Fruit fly (Drosophila melanogaster) whole organism, embryonic: Measurements from ENCODE around the gene Chd64.

ENCODE experiments used
- Adf1 ChIP-seq: fragments of 200-800 bp; sonication (Bioruptor generic); IDR thresholded peaks from 2 replicates; pipeline ENCODE4 v1.3.6; 2022; ENCODE audit warnings: missing biosample characterization, missing genetic modification characterization
- CG10321 ChIP-seq: fragments of 200-800 bp; sonication (Bioruptor generic); IDR thresholded peaks from 2 replicates; pipeline ENCODE4 v1.3.6; 2022; ENCODE audit warnings: missing biosample characterization, missing genetic modification characterization
- CG11456 ChIP-seq: fragments of 200-800 bp; sonication (Bioruptor generic); IDR thresholded peaks from 3 replicates; pipeline ENCODE4 v1.3.6; 2022; ENCODE audit warnings: missing biosample characterization, missing genetic modification characterization
- CG12155 ChIP-seq: fragments of 200-800 bp; sonication (Bioruptor generic); optimal IDR thresholded peaks from 3 replicates; lab custom pipeline; 2016; ENCODE audit warnings: missing biosample characterization, missing genetic modification characterization
- CG13775 ChIP-seq: fragments of 200-800 bp; sonication (Bioruptor generic); optimal IDR thresholded peaks from 3 replicates; lab custom pipeline; 2017; ENCODE audit warnings: missing biosample characterization, mild to moderate bottlenecking, missing genetic modification characterization
- CG14965 ChIP-seq: fragments of 200-800 bp; sonication (Bioruptor generic); optimal IDR thresholded peaks from 2 replicates; lab custom pipeline; 2016; ENCODE audit warnings: missing biosample characterization, missing genetic modification characterization, borderline replicate concordance
- CG1647 ChIP-seq: fragments of 200-800 bp; sonication (Bioruptor generic); optimal IDR thresholded peaks from 3 replicates; lab custom pipeline; 2016; ENCODE audit warnings: missing biosample characterization, missing genetic modification characterization
- CG17359 ChIP-seq: fragments of 200-800 bp; sonication (Bioruptor generic); optimal IDR thresholded peaks from 3 replicates; lab custom pipeline; 2018; ENCODE audit warnings: missing biosample characterization, mild to moderate bottlenecking, missing genetic modification characterization, moderate library complexity
- CG17361 ChIP-seq: fragments of 200-800 bp; sonication (Bioruptor generic); IDR thresholded peaks from 3 replicates; pipeline ENCODE4 v1.3.6; 2022; ENCODE audit warnings: missing biosample characterization, missing genetic modification characterization
- CG18476 ChIP-seq: fragments of 200-800 bp; sonication (Bioruptor generic); optimal IDR thresholded peaks from 2 replicates; lab custom pipeline; 2016; ENCODE audit warnings: missing biosample characterization, mild to moderate bottlenecking, missing genetic modification characterization
- CG2116 ChIP-seq: fragments of 200-800 bp; sonication (Bioruptor generic); optimal IDR thresholded peaks from 3 replicates; lab custom pipeline; 2018; ENCODE audit warnings: missing biosample characterization, mild to moderate bottlenecking, missing genetic modification characterization
- CG30020 ChIP-seq: fragments of 200-800 bp; optimal IDR thresholded peaks from 2 replicates; lab custom pipeline; 2019; ENCODE audit warnings: missing biosample characterization, mild to moderate bottlenecking, missing genetic modification characterization, moderate library complexity
- CG30431 ChIP-seq: fragments of 200-800 bp; sonication (Bioruptor generic); optimal IDR thresholded peaks from 2 replicates; lab custom pipeline; 2017; ENCODE audit warnings: missing biosample characterization, missing genetic modification characterization
- CG31365 ChIP-seq: fragments of 200-800 bp; sonication (Bioruptor generic); optimal IDR thresholded peaks from 2 replicates; lab custom pipeline; 2018; ENCODE audit warnings: missing biosample characterization, mild to moderate bottlenecking, missing genetic modification characterization
- CG32767 ChIP-seq: fragments of 200-800 bp; sonication (Bioruptor generic); IDR thresholded peaks from 2 replicates; pipeline ENCODE4 v1.3.6; 2022; ENCODE audit warnings: missing biosample characterization, missing genetic modification characterization
- CG3281 ChIP-seq: fragments of 200-800 bp; sonication (Bioruptor generic); optimal IDR thresholded peaks from 3 replicates; lab custom pipeline; 2017; ENCODE audit warnings: missing biosample characterization, mild to moderate bottlenecking, missing genetic modification characterization
- CG3407 ChIP-seq: fragments of 200-800 bp; sonication (Bioruptor generic); optimal IDR thresholded peaks from 2 replicates; lab custom pipeline; 2018; ENCODE audit warnings: missing biosample characterization, mild to moderate bottlenecking, missing genetic modification characterization
- CG3995 ChIP-seq: fragments of 200-800 bp; sonication (Bioruptor generic); optimal IDR thresholded peaks from 3 replicates; lab custom pipeline; 2016; ENCODE audit warnings: missing biosample characterization, missing genetic modification characterization
- CG4328 ChIP-seq: fragments of 200-800 bp; sonication (Bioruptor generic); optimal IDR thresholded peaks from 3 replicates; lab custom pipeline; 2017; ENCODE audit warnings: missing biosample characterization, missing genetic modification reagents, missing genetic modification characterization
- CG4820 ChIP-seq: fragments of 200-800 bp; sonication (Bioruptor generic); optimal IDR thresholded peaks from 3 replicates; lab custom pipeline; 2016; ENCODE audit warnings: missing biosample characterization, missing genetic modification characterization
- CG6813 ChIP-seq: fragments of 200-800 bp; sonication (Bioruptor generic); optimal IDR thresholded peaks from 2 replicates; lab custom pipeline; 2017; ENCODE audit warnings: missing biosample characterization, missing genetic modification characterization, mild to moderate bottlenecking, moderate library complexity, missing genetic modification reagents
- CG9215 ChIP-seq: fragments of 200-800 bp; sonication (Bioruptor generic); IDR thresholded peaks from 2 replicates; pipeline ENCODE4 v1.3.6; 2022; ENCODE audit warnings: missing biosample characterization, missing genetic modification characterization
- CG9932 ChIP-seq: fragments of 200-800 bp; sonication (Bioruptor generic); IDR thresholded peaks from 2 replicates; pipeline ENCODE4 v1.3.6; 2022; ENCODE audit warnings: missing biosample characterization, missing genetic modification characterization
- Dip2 ChIP-seq: fragments of 200-800 bp; sonication (Bioruptor generic); IDR thresholded peaks from 2 replicates; pipeline ENCODE4 v1.3.6; 2022; ENCODE audit warnings: missing biosample characterization, missing genetic modification characterization
- Eip74EF ChIP-seq, 2 experiments: fragments of 200-800 bp in 1 of 2; fragments of >200 bp in 1 of 2; sonication (Bioruptor generic) in 1 of 2; optimal IDR thresholded peaks; 2 replicates each; lab custom pipeline; 2017 to 2019; ENCODE audit warnings: missing biosample characterization in 2 of 2, missing genetic modification characterization in 2 of 2, mild to moderate bottlenecking in 1 of 2, moderate library complexity in 1 of 2
- Gsc ChIP-seq: fragments of 200-800 bp; sonication (Bioruptor generic); IDR thresholded peaks from 2 replicates; pipeline ENCODE4 v1.3.6; 2022; ENCODE audit warnings: missing biosample characterization, missing genetic modification characterization
- Hr78 ChIP-seq, 2 experiments: fragments of 200-800 bp in 1 of 2; fragments of >200 bp in 1 of 2; sonication (Bioruptor generic) in 1 of 2; optimal IDR thresholded peaks; 2 replicates each; lab custom pipeline; 2017 to 2019; ENCODE audit warnings: missing biosample characterization in 2 of 2, missing genetic modification characterization in 2 of 2, mild to moderate bottlenecking in 1 of 2, moderate library complexity in 1 of 2
- Max ChIP-seq: fragments of 200-800 bp; sonication (Bioruptor generic); optimal IDR thresholded peaks from 2 replicates; lab custom pipeline; 2016; ENCODE audit warnings: missing biosample characterization, mild to moderate bottlenecking, missing genetic modification characterization
- Med ChIP-seq: fragments of 200-800 bp; sonication (Bioruptor generic); peaks from one replicate; lab custom pipeline; 2016; ENCODE audit warnings: missing biosample characterization, missing genetic modification characterization, mild to moderate bottlenecking, inconsistent platforms, moderate library complexity
- Myb ChIP-seq: fragments of 200-800 bp; sonication (Bioruptor generic); optimal IDR thresholded peaks from 2 replicates; lab custom pipeline; 2016; ENCODE audit warnings: missing biosample characterization, missing genetic modification characterization
- NK7.1 ChIP-seq: fragments of 200-800 bp; sonication (Bioruptor generic); optimal IDR thresholded peaks from 3 replicates; lab custom pipeline; 2016; ENCODE audit warnings: missing biosample characterization, missing genetic modification characterization
- Vsx1 ChIP-seq: fragments of 200-800 bp; sonication (Bioruptor generic); optimal IDR thresholded peaks from 2 replicates; lab custom pipeline; 2017; ENCODE audit warnings: missing biosample characterization, mild to moderate bottlenecking, missing genetic modification characterization, missing genetic modification reagents
- amos ChIP-seq: fragments of 200-800 bp; sonication (Bioruptor generic); IDR thresholded peaks from 2 replicates; pipeline ENCODE4 v1.3.6; 2022; ENCODE audit warnings: missing biosample characterization, missing genetic modification characterization; ENCODE audit not compliant: partially characterized antibody
- cas ChIP-seq: fragments of 200-800 bp; sonication (Bioruptor generic); IDR thresholded peaks from 2 replicates; pipeline ENCODE4 v1.3.6; 2022; ENCODE audit warnings: missing biosample characterization, missing genetic modification characterization
- corto ChIP-seq: fragments of 200-800 bp; sonication (Bioruptor generic); optimal IDR thresholded peaks from 2 replicates; lab custom pipeline; 2016; ENCODE audit warnings: missing biosample characterization, mild to moderate bottlenecking, missing genetic modification characterization, moderate library complexity
- dm ChIP-seq: fragments of 200-800 bp; sonication (Bioruptor generic); optimal IDR thresholded peaks from 3 replicates; lab custom pipeline; 2016; ENCODE audit warnings: missing biosample characterization, missing genetic modification characterization
- ems ChIP-seq: fragments of 200-800 bp; sonication (Bioruptor generic); optimal IDR thresholded peaks from 3 replicates; lab custom pipeline; 2016; ENCODE audit warnings: missing biosample characterization, missing genetic modification characterization
- gfzf ChIP-seq: fragments of 200-800 bp; sonication (Bioruptor generic); optimal IDR thresholded peaks from 2 replicates; lab custom pipeline; 2016; ENCODE audit warnings: missing biosample characterization, mild to moderate bottlenecking, missing genetic modification characterization, moderate library complexity
- grau ChIP-seq: fragments of 200-800 bp; optimal IDR thresholded peaks from 3 replicates; lab custom pipeline; 2019; ENCODE audit warnings: missing biosample characterization, mild to moderate bottlenecking, missing genetic modification characterization, moderate library complexity
- hkb ChIP-seq, 2 experiments: fragments of 200-800 bp in 1 of 2; fragments of >200 bp in 1 of 2; sonication (Bioruptor generic) in 1 of 2; IDR thresholded peaks in 1 of 2; optimal IDR thresholded peaks in 1 of 2; 2 replicates each; pipeline versions ENCODE4 v1.3.6 to Lab custom; 2017 to 2022; ENCODE audit warnings: missing biosample characterization in 1 of 2, missing genetic modification characterization in 1 of 2
- lab ChIP-seq: fragments of 200-800 bp; sonication (Bioruptor generic); optimal IDR thresholded peaks from 3 replicates; lab custom pipeline; 2017; ENCODE audit warnings: missing biosample characterization, missing genetic modification characterization, mild to moderate bottlenecking, moderate library complexity, missing genetic modification reagents
- otp ChIP-seq: fragments of 200-800 bp; sonication (Bioruptor generic); IDR thresholded peaks from 3 replicates; pipeline ENCODE4, ENCODE4 v1.3.6; 2022; ENCODE audit warnings: missing biosample characterization, missing genetic modification characterization
- phol ChIP-seq: fragments of 200-800 bp; sonication (Bioruptor generic); optimal IDR thresholded peaks from 3 replicates; lab custom pipeline; 2018; ENCODE audit warnings: missing biosample characterization, mild to moderate bottlenecking, missing genetic modification characterization, moderate library complexity
- ro ChIP-seq: fragments of 200-800 bp; sonication (Bioruptor generic); IDR thresholded peaks from 2 replicates; pipeline ENCODE4 v1.3.6; 2022; ENCODE audit warnings: missing biosample characterization, missing genetic modification characterization
- sisA ChIP-seq: fragments of 200-800 bp; sonication (Bioruptor generic); IDR thresholded peaks from 2 replicates; pipeline ENCODE4 v1.3.6; 2022; ENCODE audit warnings: missing biosample characterization, missing genetic modification characterization
- sna ChIP-seq: fragments of 200-800 bp; sonication (Bioruptor generic); IDR thresholded peaks from 2 replicates; pipeline ENCODE4 v1.3.6; 2022; ENCODE audit warnings: missing biosample characterization, missing genetic modification characterization; ENCODE audit not compliant: partially characterized antibody
- tgo ChIP-seq: fragments of 200-800 bp; sonication (Bioruptor generic); IDR thresholded peaks from 3 replicates; pipeline ENCODE4 v1.3.6; 2022; ENCODE audit warnings: missing biosample characterization, missing genetic modification characterization
- vvl ChIP-seq: fragments of 200-800 bp; sonication (Bioruptor generic); IDR thresholded peaks from 2 replicates; pipeline ENCODE4 v1.3.6; 2022; ENCODE audit warnings: missing biosample characterization, missing genetic modification characterization
- yki ChIP-seq: fragments of >200 bp; optimal IDR thresholded peaks from 3 replicates; lab custom pipeline; 2018

The Chd64 gene

DNA sequence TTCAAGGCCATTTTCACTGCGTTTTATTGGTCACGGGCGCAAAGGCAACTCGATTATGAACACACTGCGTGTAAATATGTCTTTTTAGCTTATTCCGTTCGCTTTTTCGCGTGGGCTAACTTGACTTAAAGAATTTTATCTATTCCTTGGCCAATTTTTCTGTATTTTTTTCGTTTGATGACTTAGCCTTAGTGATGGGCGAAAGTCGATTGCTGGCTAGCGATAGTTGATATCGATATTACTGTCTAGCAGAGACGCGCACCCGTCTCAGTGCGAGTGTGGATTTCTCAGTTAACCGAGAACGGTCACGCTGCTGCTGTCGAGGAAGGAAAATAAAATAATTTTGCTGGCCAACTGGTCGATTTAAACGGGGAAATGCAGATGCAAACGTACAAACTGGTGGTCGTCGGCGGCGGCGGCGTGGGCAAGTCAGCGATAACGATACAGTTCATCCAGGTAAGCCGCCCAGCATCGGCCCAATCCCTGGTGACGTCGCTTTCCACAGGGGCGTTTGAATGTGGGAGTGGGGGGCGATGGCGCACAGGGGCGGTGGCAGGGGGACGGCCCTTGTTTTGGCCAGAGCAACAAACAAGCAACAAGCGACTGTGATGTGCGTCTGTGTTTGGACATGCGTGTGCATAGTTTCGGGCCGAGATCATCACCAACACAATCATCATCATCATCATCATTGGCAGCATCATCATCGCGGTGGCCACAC is 16.8 kb upstream of the Chd64 start, which contains the start of the genes Rop and Ras64B (continued):
- no peak for TF ChIP-seq CG30431 (GFP tag; lab: Kevin White, UChicago)
- TF ChIP-seq sisA (GFP tag; lab: Robert Waterston, UW): no peak
- peak; percentile 17 for TF ChIP-seq Max (GFP tag; lab: Kevin White, UChicago)
- TF ChIP-seq phol (tag; lab: Kevin White, UChicago): peak; percentile 62
- TF ChIP-seq CG31365: no peak
- TF ChIP-seq hkb (optimal IDR thresholded peaks at IDR 0.05; lab: Kevin White, UChicago): no peak
- TF ChIP-seq hkb (GFP tag; IDR thresholded peaks at IDR 0.05; lab: Robert Waterston, UW): no peak
- no peak for TF ChIP-seq tgo (GFP tag; lab: Robert Waterston, UW)
- TF ChIP-seq CG4820 (GFP tag; lab: Kevin White, UChicago): no peak
- peak; percentile 56 for TF ChIP-seq Adf1 (GFP tag; lab: Robert Waterston, UW)
- no peak for TF ChIP-seq ro (GFP tag; lab: Robert Waterston, UW)
- no peak for TF ChIP-seq CG3407 (GFP tag; lab: Kevin White, UChicago)
- TF ChIP-seq CG30020 (tag; lab: Kevin White, UChicago): peak; percentile 27
- peak; percentile 71 for TF ChIP-seq sna (GFP tag; lab: Robert Waterston, UW)
- no peak for TF ChIP-seq corto (GFP tag; lab: Kevin White, UChicago)
- TF ChIP-seq CG2116 (GFP tag; lab: Kevin White, UChicago): peak; percentile 58
- TF ChIP-seq CG14965 (GFP tag; lab: Kevin White, UChicago): no peak
- peak; percentile 11 for TF ChIP-seq CG1647 (GFP tag; lab: Kevin White, UChicago)
- no peak for TF ChIP-seq Gsc (GFP tag; lab: Robert Waterston, UW)
- TF ChIP-seq dm (GFP tag; lab: Kevin White, UChicago): peak; percentile 50
- TF ChIP-seq Med (GFP tag; lab: Kevin White, UChicago): peak; percentile 90
- no peak for TF ChIP-seq CG18476 (GFP tag; lab: Kevin White, UChicago)
- no peak for TF ChIP-seq CG6813
- no peak for TF ChIP-seq Hr78 (GFP tag; optimal IDR thresholded peaks at IDR 0.05; lab: Kevin White, UChicago)
- TF ChIP-seq CG3995 (GFP tag; lab: Kevin White, UChicago): no peak
- TF ChIP-seq amos: peak; percentile 94
- no peak for TF ChIP-seq CG11456 (GFP tag; lab: Robert Waterston, UW)
- TF ChIP-seq CG4328 (GFP tag; lab: Kevin White, UChicago): no peak
- peak; percentile 12 for TF ChIP-seq CG12155 (GFP tag; lab: Kevin White, UChicago)
- TF ChIP-seq lab: no peak
- TF ChIP-seq Vsx1 (GFP tag; lab: Kevin White, UChicago): no peak
- peak; percentile 97 for TF ChIP-seq gfzf (GFP tag; lab: Kevin White, UChicago)
- no peak for TF ChIP-seq cas (GFP tag; lab: Robert Waterston, UW)
- TF ChIP-seq vvl (GFP tag; lab: Robert Waterston, UW): peak; percentile 30; the same call in 1 of the 2 replicates
- peak; percentile 24 for TF ChIP-seq ems
- peak; percentile 5 for TF ChIP-seq CG17359
- no peak for TF ChIP-seq yki (lab: Kevin White, UChicago)
- TF ChIP-seq otp (GFP tag; lab: Robert Waterston, UW): 0 out of 3 replicates have a peak, but pooled peaks have one; percentile 10
- no peak for TF ChIP-seq CG3281
- no peak for TF ChIP-seq CG10321 (GFP tag; lab: Robert Waterston, UW)
- TF ChIP-seq NK7.1 (GFP tag; lab: Kevin White, UChicago): peak; percentile 20
- TF ChIP-seq grau (tag; lab: Kevin White, UChicago): peak; percentile 38
- 0 out of 3 replicates have a peak, but pooled peaks have one; percentile 35 for TF ChIP-seq CG17361 (GFP tag; lab: Robert Waterston, UW)
- TF ChIP-seq CG9932 (GFP tag; lab: Robert Waterston, UW): peak; percentile 52
- peak; percentile 62 for TF ChIP-seq Myb (GFP tag; lab: Kevin White, UChicago)
- TF ChIP-seq CG9215 (GFP tag; lab: Robert Waterston, UW): no peak
- TF ChIP-seq CG32767 (GFP tag; lab: Robert Waterston, UW): peak; percentile 56; the same call in 1 of the 2 replicates
- peak in 1 of 2 experiments; percentile 15 for TF ChIP-seq Eip74EF (GFP tag; optimal IDR thresholded peaks at IDR 0.05; lab: Kevin White, UChicago)
- peak; percentile 32 for TF ChIP-seq CG13775 (GFP tag; lab: Kevin White, UChicago)
- TF ChIP-seq Dip2 (GFP tag; lab: Robert Waterston, UW): no peak
